Fruit fly (Drosophila melanogaster) whole organism, wandering third instar larva: ENCODE results near the gene Sema1a.

Source experiments
- CG9705 ChIP-seq: fragments of 200-800 bp; sonication (Bioruptor generic); optimal IDR thresholded peaks from 2 replicates; lab custom pipeline; 2018; ENCODE audit warnings: missing biosample characterization, mild to moderate bottlenecking, missing genetic modification characterization
- Dfd ChIP-seq: fragments of >200 bp; optimal IDR thresholded peaks from 2 replicates; lab custom pipeline; 2017; ENCODE audit warnings: missing biosample characterization, missing genetic modification characterization
- Hnf4 ChIP-seq: fragments of 200-800 bp; sonication (Bioruptor generic); optimal IDR thresholded peaks from 2 replicates; lab custom pipeline; 2016; ENCODE audit warnings: missing biosample characterization, mild to moderate bottlenecking, missing genetic modification characterization
- OdsH ChIP-seq: fragments of 200-800 bp; sonication (Bioruptor generic); optimal IDR thresholded peaks from 2 replicates; lab custom pipeline; 2016; ENCODE audit warnings: missing biosample characterization, mild to moderate bottlenecking, missing genetic modification characterization
- brk ChIP-seq: fragments of 200-800 bp; sonication (Bioruptor generic); optimal IDR thresholded peaks from 2 replicates; lab custom pipeline; 2016; ENCODE audit warnings: missing biosample characterization, mild to moderate bottlenecking, missing genetic modification characterization
- dl ChIP-seq, 2 experiments: fragments of 175-275, 200-275 bp in 1 of 2; fragments of 200-275 bp in 1 of 2; sonication (Bioruptor generic); optimal IDR thresholded peaks; lab custom pipeline; 2018; ENCODE audit warnings: mild to moderate bottlenecking in 2 of 2, missing biosample characterization in 2 of 2, missing genetic modification characterization in 2 of 2, moderate library complexity in 2 of 2; ENCODE audit not compliant: partially characterized antibody in 2 of 2, insufficient read depth in 1 of 2
- dsf ChIP-seq: sonication (Bioruptor generic); optimal IDR thresholded peaks from 2 replicates; lab custom pipeline; 2016; ENCODE audit warnings: missing biosample characterization, missing genetic modification characterization, borderline replicate concordance
- ey ChIP-seq: fragments of 200-800 bp; sonication (Bioruptor generic); optimal IDR thresholded peaks from 2 replicates; lab custom pipeline; 2016; ENCODE audit warnings: missing biosample characterization, missing genetic modification characterization
- foxo ChIP-seq, 2 experiments: fragments of 200-800 bp; sonication (Bioruptor generic); optimal IDR thresholded peaks; 2 replicates in 1 of 2; 3 replicates in 1 of 2; lab custom pipeline; 2016 to 2017; ENCODE audit warnings: missing biosample characterization in 2 of 2, missing genetic modification characterization in 2 of 2
- fru ChIP-seq: fragments of 200-800 bp; sonication (Bioruptor generic); optimal IDR thresholded peaks from 3 replicates; lab custom pipeline; 2016; ENCODE audit warnings: missing biosample characterization, mild to moderate bottlenecking, missing genetic modification characterization
- usp ChIP-seq: fragments of >200 bp; optimal IDR thresholded peaks from 2 replicates; lab custom pipeline; 2017; ENCODE audit warnings: missing biosample characterization, missing genetic modification characterization

DNA sequence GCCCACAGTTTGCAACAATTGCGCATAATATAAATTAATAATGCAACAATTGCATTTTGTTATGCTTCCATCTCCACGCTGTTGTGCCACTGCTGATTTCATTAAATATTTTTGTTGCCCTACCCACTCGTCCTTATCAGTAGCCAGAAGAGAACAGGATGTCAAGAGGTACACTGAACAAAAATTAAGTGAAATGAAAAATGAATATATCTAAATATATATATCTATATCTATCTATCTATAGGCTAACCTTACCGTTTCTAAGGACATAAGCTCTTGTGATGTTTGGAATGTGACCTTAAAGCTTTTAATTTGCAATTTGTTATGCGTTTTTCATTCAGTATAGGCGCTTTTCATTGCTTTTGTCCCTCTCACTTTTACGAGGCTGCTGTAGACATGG, 70.7 kb downstream of the Sema1a start:
- TF ChIP-seq OdsH (GFP tag; lab: Kevin White, UChicago) (no peak), dl (GFP tag; optimal IDR thresholded peaks at IDR 0.05; lab: Kevin White, UChicago; ENCODE audit: insufficient read depth in 1 of 2, partially characterized antibody in 2 of 2) (no peak), Dfd (GFP tag; lab: Kevin White, UChicago) (no peak), brk (no peak), dsf (GFP tag; lab: Kevin White, UChicago) (no peak), foxo (GFP tag; optimal IDR thresholded peaks at IDR 0.05; lab: Kevin White, UChicago) (no peak), fru (GFP tag; lab: Kevin White, UChicago) (no peak), Hnf4 (no peak), usp (GFP tag; lab: Kevin White, UChicago) (no peak), ey (no peak), CG9705 (no peak)
